Fruit fly (Drosophila melanogaster) whole organism, embryonic: ENCODE results near the gene gish.
A peak's percentile ranks its signal among the peaks of the same experiment; 100 is the strongest.

ENCODE experiments used
- Aef1 ChIP-seq: fragments of 200-800 bp; sonication (Bioruptor generic); IDR thresholded peaks from 3 replicates; pipeline ENCODE4 v1.3.6; 2022; ENCODE audit warnings: missing biosample characterization, missing genetic modification characterization
- Asciz ChIP-seq: fragments of 200-800 bp; sonication (Bioruptor generic); optimal IDR thresholded peaks from 2 replicates; lab custom pipeline; 2017; ENCODE audit warnings: missing biosample characterization, mild to moderate bottlenecking, missing genetic modification characterization, missing genetic modification reagents
- BtbVII ChIP-seq: fragments of 200-800 bp; sonication (Bioruptor generic); optimal IDR thresholded peaks from 3 replicates; lab custom pipeline; 2017; ENCODE audit warnings: missing biosample characterization, mild to moderate bottlenecking, missing genetic modification characterization
- CG11085 ChIP-seq: fragments of 200-800 bp; sonication (Bioruptor generic); IDR thresholded peaks from 2 replicates; pipeline ENCODE4 v1.3.6; 2022; ENCODE audit warnings: missing biosample characterization, missing genetic modification characterization
- CG11560 ChIP-seq: fragments of 200-800 bp; sonication (Bioruptor generic); IDR thresholded peaks from 3 replicates; pipeline ENCODE4 v1.3.6; 2022; ENCODE audit warnings: missing biosample characterization, missing genetic modification characterization
- CG11696 ChIP-seq: fragments of 200-800 bp; sonication (Bioruptor generic); IDR thresholded peaks from 2 replicates; pipeline ENCODE4 v1.3.6; 2022; ENCODE audit warnings: missing biosample characterization, missing genetic modification characterization
- CG13894 ChIP-seq: fragments of 200-800 bp; sonication (Bioruptor generic); optimal IDR thresholded peaks from 3 replicates; lab custom pipeline; 2018; ENCODE audit warnings: missing biosample characterization, mild to moderate bottlenecking, missing genetic modification characterization, moderate library complexity
- CG17912 ChIP-seq: fragments of 200-800 bp; sonication (Bioruptor generic); optimal IDR thresholded peaks from 2 replicates; lab custom pipeline; 2018; ENCODE audit warnings: missing biosample characterization, mild to moderate bottlenecking, missing genetic modification characterization
- CG2199 ChIP-seq: fragments of 200-800 bp; sonication (Bioruptor generic); IDR thresholded peaks from 3 replicates; pipeline ENCODE4 v1.3.6; 2022; ENCODE audit warnings: missing biosample characterization, missing genetic modification characterization
- CG3065 ChIP-seq: fragments of 200-800 bp; sonication (Bioruptor generic); optimal IDR thresholded peaks from 2 replicates; lab custom pipeline; 2016; ENCODE audit warnings: missing biosample characterization, missing genetic modification characterization
- CG31388 ChIP-seq: fragments of 200-800 bp; sonication (Bioruptor generic); optimal IDR thresholded peaks from 2 replicates; lab custom pipeline; 2016; ENCODE audit warnings: missing biosample characterization, missing genetic modification characterization
- CG4820 ChIP-seq: fragments of 200-800 bp; sonication (Bioruptor generic); optimal IDR thresholded peaks from 3 replicates; lab custom pipeline; 2016; ENCODE audit warnings: missing biosample characterization, missing genetic modification characterization
- CG7372 ChIP-seq: fragments of 200-800 bp; sonication (Bioruptor generic); IDR thresholded peaks from 2 replicates; pipeline ENCODE4 v1.3.6; 2022; ENCODE audit warnings: missing biosample characterization, missing genetic modification characterization
- CG7987 ChIP-seq: fragments of 200-800 bp; sonication (Bioruptor generic); optimal IDR thresholded peaks from 2 replicates; lab custom pipeline; 2018; ENCODE audit warnings: missing biosample characterization, mild to moderate bottlenecking, missing genetic modification characterization, moderate library complexity
- CG8290 ChIP-seq, 3 experiments: fragments of 200-800 bp; sonication (Bioruptor generic); optimal IDR thresholded peaks; 2 replicates each; lab custom pipeline; 2016 to 2019; ENCODE audit warnings: missing biosample characterization in 3 of 3, missing genetic modification characterization in 3 of 3, mild to moderate bottlenecking in 2 of 3, moderate library complexity in 1 of 3
- CG9727 ChIP-seq: fragments of 200-800 bp; sonication (Bioruptor generic); optimal IDR thresholded peaks from 3 replicates; lab custom pipeline; 2017; ENCODE audit warnings: missing biosample characterization, mild to moderate bottlenecking, missing genetic modification characterization
- Dbx ChIP-seq: fragments of 200-800 bp; sonication (Bioruptor generic); IDR thresholded peaks from 3 replicates; pipeline ENCODE4 v1.3.6; 2022; ENCODE audit warnings: missing biosample characterization, missing genetic modification characterization
- Hey ChIP-seq: fragments of 200-800 bp; sonication (Bioruptor generic); optimal IDR thresholded peaks from 3 replicates; lab custom pipeline; 2018; ENCODE audit warnings: missing biosample characterization, mild to moderate bottlenecking, missing genetic modification characterization
- Hr78 ChIP-seq, 2 experiments: fragments of 200-800 bp in 1 of 2; fragments of >200 bp in 1 of 2; sonication (Bioruptor generic) in 1 of 2; optimal IDR thresholded peaks; 2 replicates each; lab custom pipeline; 2017 to 2019; ENCODE audit warnings: missing biosample characterization in 2 of 2, missing genetic modification characterization in 2 of 2, mild to moderate bottlenecking in 1 of 2, moderate library complexity in 1 of 2
- Myb ChIP-seq: fragments of 200-800 bp; sonication (Bioruptor generic); optimal IDR thresholded peaks from 2 replicates; lab custom pipeline; 2016; ENCODE audit warnings: missing biosample characterization, missing genetic modification characterization
- Nf-YB ChIP-seq: fragments of 200-800 bp; sonication (Bioruptor generic); optimal IDR thresholded peaks from 3 replicates; lab custom pipeline; 2019; ENCODE audit warnings: missing biosample characterization, mild to moderate bottlenecking, missing genetic modification characterization, moderate library complexity
- Optix ChIP-seq: fragments of 200-800 bp; sonication (Bioruptor generic); IDR thresholded peaks from 3 replicates; pipeline ENCODE4 v1.3.6; 2022; ENCODE audit warnings: missing biosample characterization, missing genetic modification characterization
- Poxn ChIP-seq: fragments of 200-800 bp; sonication (Bioruptor generic); IDR thresholded peaks from 2 replicates; pipeline ENCODE4 v1.3.6; 2022; ENCODE audit warnings: missing biosample characterization, missing genetic modification characterization
- Rfx ChIP-seq: fragments of 200-800 bp; sonication (Bioruptor generic); IDR thresholded peaks from 2 replicates; pipeline ENCODE4 v1.3.6; 2022; ENCODE audit warnings: missing biosample characterization, missing genetic modification characterization
- Taf1 ChIP-seq: fragments of 200-800 bp; sonication (Bioruptor generic); IDR thresholded peaks from 2 replicates; pipeline ENCODE4 v1.3.6; 2022; ENCODE audit warnings: missing biosample characterization, missing genetic modification characterization
- amos ChIP-seq: fragments of 200-800 bp; sonication (Bioruptor generic); IDR thresholded peaks from 2 replicates; pipeline ENCODE4 v1.3.6; 2022; ENCODE audit warnings: missing biosample characterization, missing genetic modification characterization; ENCODE audit not compliant: partially characterized antibody
- ap ChIP-seq: fragments of 200-800 bp; sonication (Bioruptor generic); IDR thresholded peaks from 2 replicates; pipeline ENCODE4 v1.3.6; 2022; ENCODE audit warnings: missing biosample characterization, missing genetic modification characterization
- cg ChIP-seq: fragments of 200-800 bp; sonication (Bioruptor generic); optimal IDR thresholded peaks from 3 replicates; lab custom pipeline; 2019; ENCODE audit warnings: missing biosample characterization, mild to moderate bottlenecking, missing genetic modification characterization, moderate library complexity
- chif ChIP-seq, 2 experiments: fragments of 200-800 bp; sonication (Bioruptor generic); optimal IDR thresholded peaks; 3 replicates each; lab custom pipeline; 2016; ENCODE audit warnings: missing biosample characterization in 2 of 2, missing genetic modification characterization in 2 of 2
- corto ChIP-seq: fragments of 200-800 bp; sonication (Bioruptor generic); optimal IDR thresholded peaks from 2 replicates; lab custom pipeline; 2016; ENCODE audit warnings: missing biosample characterization, mild to moderate bottlenecking, missing genetic modification characterization, moderate library complexity
- crol ChIP-seq: fragments of 200-800 bp; sonication (Bioruptor generic); IDR thresholded peaks from 2 replicates; pipeline ENCODE4 v1.3.6; 2022; ENCODE audit warnings: missing biosample characterization, missing genetic modification characterization
- cwo ChIP-seq: fragments of 200-800 bp; sonication (Bioruptor generic); optimal IDR thresholded peaks from 3 replicates; lab custom pipeline; 2017; ENCODE audit warnings: missing biosample characterization, missing genetic modification characterization, mild to moderate bottlenecking, moderate library complexity, missing genetic modification reagents
- danr ChIP-seq: fragments of 200-800 bp; sonication (Bioruptor generic); IDR thresholded peaks from 2 replicates; pipeline ENCODE4 v1.3.6; 2022; ENCODE audit warnings: missing biosample characterization, missing genetic modification characterization
- disco-r ChIP-seq: fragments of 200-800 bp; sonication (Bioruptor generic); optimal IDR thresholded peaks from 2 replicates; lab custom pipeline; 2016; ENCODE audit warnings: missing biosample characterization, missing genetic modification characterization
- dmrt11E ChIP-seq: fragments of 200-800 bp; sonication (Bioruptor generic); optimal IDR thresholded peaks from 3 replicates; lab custom pipeline; 2018; ENCODE audit warnings: missing biosample characterization, mild to moderate bottlenecking, missing genetic modification characterization, moderate library complexity
- dysf ChIP-seq: fragments of 200-800 bp; sonication (Bioruptor generic); IDR thresholded peaks from 3 replicates; pipeline ENCODE4 v1.3.6; 2022; ENCODE audit warnings: missing biosample characterization, missing genetic modification characterization
- fd3F ChIP-seq: fragments of 200-800 bp; sonication (Bioruptor generic); optimal IDR thresholded peaks from 2 replicates; lab custom pipeline; 2018; ENCODE audit warnings: missing biosample characterization, mild to moderate bottlenecking, missing genetic modification characterization, moderate library complexity
- fd96Cb ChIP-seq: fragments of 200-800 bp; sonication (Bioruptor generic); optimal IDR thresholded peaks from 2 replicates; lab custom pipeline; 2018; ENCODE audit warnings: missing biosample characterization, mild to moderate bottlenecking, missing genetic modification characterization, moderate library complexity
- kay ChIP-seq: fragments of 200-800 bp; sonication (Bioruptor generic); optimal IDR thresholded peaks from 2 replicates; lab custom pipeline; 2016; ENCODE audit warnings: missing biosample characterization, missing genetic modification characterization
- org-1 ChIP-seq: fragments of 200-800 bp; sonication (Bioruptor generic); optimal IDR thresholded peaks from 2 replicates; lab custom pipeline; 2017; ENCODE audit warnings: missing biosample characterization, missing genetic modification characterization
- pho ChIP-seq: fragments of 200-800 bp; sonication (Bioruptor generic); optimal IDR thresholded peaks from 2 replicates; lab custom pipeline; 2016; ENCODE audit warnings: missing biosample characterization, missing genetic modification characterization
- pzg ChIP-seq: fragments of 200-800 bp; sonication (Bioruptor generic); optimal IDR thresholded peaks from 3 replicates; lab custom pipeline; 2018; ENCODE audit warnings: missing biosample characterization, mild to moderate bottlenecking, missing genetic modification characterization, moderate library complexity
- slp2 ChIP-seq: fragments of 200-800 bp; sonication (Bioruptor generic); optimal IDR thresholded peaks from 2 replicates; lab custom pipeline; 2016; ENCODE audit warnings: missing biosample characterization, missing genetic modification characterization
- tna ChIP-seq: fragments of 200-800 bp; sonication (Bioruptor generic); IDR thresholded peaks from 2 replicates; pipeline ENCODE4 v1.3.6; 2022; ENCODE audit warnings: missing biosample characterization, missing genetic modification characterization; ENCODE audit not compliant: partially characterized antibody
- vvl ChIP-seq: fragments of 200-800 bp; sonication (Bioruptor generic); IDR thresholded peaks from 2 replicates; pipeline ENCODE4 v1.3.6; 2022; ENCODE audit warnings: missing biosample characterization, missing genetic modification characterization
- z ChIP-seq: fragments of 200-800 bp; sonication (Bioruptor generic); IDR thresholded peaks from 3 replicates; pipeline ENCODE4 v1.3.6; 2022; ENCODE audit warnings: missing biosample characterization, missing genetic modification characterization
- zfh2 ChIP-seq: fragments of 200-800 bp; sonication (Bioruptor generic); optimal IDR thresholded peaks from 2 replicates; lab custom pipeline; 2016; ENCODE audit warnings: missing biosample characterization, missing genetic modification characterization

gish gene

DNA sequence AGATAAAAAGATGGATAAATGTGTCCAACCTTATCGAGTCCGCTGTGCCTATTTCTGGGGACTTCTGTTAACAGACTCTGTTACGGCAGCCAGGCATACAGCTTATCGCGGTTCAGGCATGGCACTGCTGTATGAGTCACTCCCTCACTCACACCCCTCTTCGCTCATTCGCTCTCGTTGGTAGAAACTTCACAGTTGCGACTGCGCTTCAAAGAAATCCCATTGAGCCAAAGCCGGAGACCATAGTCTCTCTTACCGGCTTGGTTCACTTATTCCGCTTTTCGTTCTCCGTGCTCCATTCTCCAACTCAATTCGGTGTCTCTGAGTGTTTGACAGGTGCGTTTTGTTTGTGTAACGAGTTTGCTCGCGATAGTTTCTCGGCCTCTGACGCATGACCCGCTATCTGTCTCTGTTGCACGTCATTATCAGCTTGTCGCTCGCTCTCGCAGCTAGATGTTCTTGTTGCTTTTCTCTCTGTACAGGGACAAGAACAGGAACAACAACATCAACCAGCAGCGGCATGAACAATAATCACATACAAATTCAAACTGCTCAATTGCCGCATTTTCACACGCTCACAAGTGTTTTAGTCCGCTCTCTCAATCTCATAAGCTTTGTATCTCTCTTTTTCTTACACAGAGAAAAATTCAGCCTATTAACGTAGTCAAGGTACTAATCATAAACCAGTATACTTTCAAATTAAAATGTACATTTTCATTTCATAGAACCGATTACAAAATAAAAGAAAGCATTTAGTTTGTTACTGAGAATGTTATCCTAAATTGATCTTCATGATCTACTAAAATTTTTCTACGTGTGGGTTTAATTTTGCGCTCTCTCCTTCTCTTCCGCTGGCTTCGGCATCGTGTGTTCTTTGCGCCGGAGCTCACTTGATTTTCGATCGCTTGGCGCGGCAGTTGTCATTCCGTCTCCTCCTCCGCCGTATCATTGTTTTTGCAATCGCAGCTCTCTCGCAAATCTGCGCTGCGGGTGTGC is 8.0 kb downstream of the gish start (continued):
- TF ChIP-seq dysf (GFP tag; lab: Robert Waterston, UW) = peak; percentile 99
- TF ChIP-seq CG7372 (GFP tag; lab: Robert Waterston, UW) = peak; percentile 99
- TF ChIP-seq Dbx (GFP tag; lab: Robert Waterston, UW) = peak; percentile 100
- peak; percentile 100 for TF ChIP-seq vvl (GFP tag; lab: Robert Waterston, UW)
- peak; percentile 99 for TF ChIP-seq fd3F
- peak; percentile 100 for TF ChIP-seq pho (GFP tag; lab: Kevin White, UChicago)
- peak; percentile 99 for TF ChIP-seq disco-r (GFP tag; lab: Kevin White, UChicago)
- TF ChIP-seq kay = peak; percentile 98
- TF ChIP-seq pzg (GFP tag; lab: Kevin White, UChicago) = peak; percentile 28
- TF ChIP-seq dmrt11E (tag; lab: Kevin White, UChicago) = peak; percentile 100
- TF ChIP-seq Hr78 (GFP tag; optimal IDR thresholded peaks at IDR 0.05; lab: Kevin White, UChicago) = peak in 1 of 2 experiments; percentile 98
- TF ChIP-seq z (GFP tag; lab: Robert Waterston, UW) = peak; percentile 96
- TF ChIP-seq CG11560 (tag; lab: Robert Waterston, UW) = peak; percentile 89; the same call in 2 of the 3 replicates
- TF ChIP-seq Asciz (GFP tag; lab: Kevin White, UChicago) = peak; percentile 99
- TF ChIP-seq cwo = peak; percentile 98
- TF ChIP-seq ap = peak; percentile 99
- TF ChIP-seq amos (GFP tag; lab: Robert Waterston, UW) = 0 out of 2 replicates have a peak, but pooled peaks have one; percentile 24
- peak; percentile 99 for TF ChIP-seq CG31388 (GFP tag; lab: Kevin White, UChicago)
- peak; percentile 99 for TF ChIP-seq CG4820 (GFP tag; lab: Kevin White, UChicago)
- peak; percentile 94 for TF ChIP-seq Myb (GFP tag; lab: Kevin White, UChicago)
- TF ChIP-seq corto = peak; percentile 99
- TF ChIP-seq org-1 (GFP tag; lab: Kevin White, UChicago) = peak; percentile 99
- peak; percentile 98 for TF ChIP-seq zfh2
- TF ChIP-seq CG3065 (GFP tag; lab: Kevin White, UChicago) = peak; percentile 99
- TF ChIP-seq chif (GFP tag; optimal IDR thresholded peaks at IDR 0.05; lab: Kevin White, UChicago) = peak; percentile 99 to 100
- TF ChIP-seq BtbVII = peak; percentile 99
- peak; percentile 96 for TF ChIP-seq CG7987
- peak; percentile 99 for TF ChIP-seq CG13894 (tag; lab: Kevin White, UChicago)
- peak; percentile 86 for TF ChIP-seq cg (GFP tag; lab: Kevin White, UChicago)
- peak; percentile 99 for TF ChIP-seq Rfx (GFP tag; lab: Robert Waterston, UW)
- TF ChIP-seq Poxn (GFP tag; lab: Robert Waterston, UW) = peak; percentile 98
- TF ChIP-seq Taf1 = peak; percentile 98
- TF ChIP-seq slp2 (GFP tag; lab: Kevin White, UChicago) = peak; percentile 99
- TF ChIP-seq Optix = peak; percentile 80; the same call in 2 of the 3 replicates
- TF ChIP-seq CG17912 = peak; percentile 91
- TF ChIP-seq CG11696 (GFP tag; lab: Robert Waterston, UW) = peak; percentile 98
- peak; percentile 99 for TF ChIP-seq CG2199 (GFP tag; lab: Robert Waterston, UW)
- TF ChIP-seq CG11085 (GFP tag; lab: Robert Waterston, UW) = peak; percentile 97
- TF ChIP-seq tna (GFP tag; lab: Robert Waterston, UW) = no peak
- TF ChIP-seq Hey (tag; lab: Kevin White, UChicago) = peak; percentile 94
- TF ChIP-seq CG9727 = peak; percentile 100
- TF ChIP-seq Nf-YB (GFP tag; lab: Kevin White, UChicago) = peak; percentile 93
- peak; percentile 99 for TF ChIP-seq fd96Cb
- peak; percentile 99 for TF ChIP-seq Aef1 (GFP tag; lab: Robert Waterston, UW)
- peak; percentile 83 for TF ChIP-seq crol (GFP tag; lab: Robert Waterston, UW)
- peak; percentile 99 for TF ChIP-seq CG8290 (GFP tag; optimal IDR thresholded peaks at IDR 0.05; lab: Kevin White, UChicago)
- TF ChIP-seq CG8290 (tag; optimal IDR thresholded peaks at IDR 0.05; lab: Kevin White, UChicago) = peak; percentile 95 to 99
- TF ChIP-seq danr = peak; percentile 99
